Fruit fly (Drosophila melanogaster): ENCODE data around the gene CG2145.

The CG2145 gene

DNA sequence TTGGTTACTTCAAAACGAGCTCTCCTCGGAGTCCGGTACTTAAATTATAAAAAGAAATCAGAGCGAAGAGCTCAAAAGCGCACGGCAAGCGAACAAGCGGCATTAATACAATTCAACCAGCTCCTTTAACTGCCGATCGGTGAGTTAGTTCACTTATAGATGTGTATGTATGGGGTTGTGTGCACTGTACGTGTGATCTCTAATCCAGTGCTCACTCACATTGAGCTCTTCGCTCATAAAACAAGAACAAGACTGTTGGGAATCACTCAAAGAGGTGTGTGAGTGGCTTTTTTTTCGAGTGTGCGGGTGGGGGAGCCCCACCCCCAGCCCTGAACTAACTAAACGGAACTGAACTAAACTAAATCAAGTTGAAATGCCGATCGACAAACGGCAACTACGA lies 36.0 kb upstream of the CG2145 start, which contains the start of gene Ork1:
Ork1 (minus strand) TSS at position 101 of the 400 bp plus-strand sequence.
- TF ChIP-seq Lpt (GFP tag; optimal IDR thresholded peaks at IDR 0.05) = no peak
- TF ChIP-seq Hr4 (GFP tag; optimal IDR thresholded peaks at IDR 0.05) = no peak
- no peak for TF ChIP-seq CG1621 (tag; optimal IDR thresholded peaks at IDR 0.05)
- no peak for TF ChIP-seq CG31627 (GFP tag; optimal IDR thresholded peaks at IDR 0.05)
- TF ChIP-seq Eip75B (GFP tag; optimal IDR thresholded peaks at IDR 0.05) = no peak
- TF ChIP-seq CG8119 (GFP tag; IDR thresholded peaks at IDR 0.05) = no peak
- no peak for TF ChIP-seq lz (GFP tag; optimal IDR thresholded peaks at IDR 0.05)
- TF ChIP-seq Smox (GFP tag; optimal IDR thresholded peaks at IDR 0.05) = no peak
- no peak for TF ChIP-seq Blimp-1 (GFP tag; optimal IDR thresholded peaks at IDR 0.05)

dm6 chrX:10893208-10893607 lies 34.0 kb upstream of the CG2145 start:
- TF ChIP-seq Smox (GFP tag; optimal IDR thresholded peaks at IDR 0.05) = peak; percentile 34
- TF ChIP-seq eg (GFP tag; IDR thresholded peaks at IDR 0.05) = peak; percentile 38; the same call in 1 of the 3 replicates
- peak; percentile 86 for TF ChIP-seq svp (GFP tag)
- TF ChIP-seq Ets96B (tag; optimal IDR thresholded peaks at IDR 0.05) = peak; percentile 21
- TF ChIP-seq pdm3 (GFP tag; optimal IDR thresholded peaks at IDR 0.05) = peak; percentile 38
- peak; percentile 33 for TF ChIP-seq Met (GFP tag; optimal IDR thresholded peaks at IDR 0.05)
- TF ChIP-seq Sox102F (GFP tag; optimal IDR thresholded peaks at IDR 0.05) = peak; percentile 61
- TF ChIP-seq CG3032 (tag; optimal IDR thresholded peaks at IDR 0.05) = peak; percentile 14
- TF ChIP-seq Eip78C (GFP tag) = peak; percentile 82
- peak; percentile 24 for TF ChIP-seq Sox14 (GFP tag; optimal IDR thresholded peaks at IDR 0.05)
- TF ChIP-seq CG6792 (GFP tag; optimal IDR thresholded peaks at IDR 0.05) = peak; percentile 8
- no peak for TF ChIP-seq Sox15 (GFP tag; optimal IDR thresholded peaks at IDR 0.05)
- TF ChIP-seq CG8119 (GFP tag; IDR thresholded peaks at IDR 0.05) = no peak
- TF ChIP-seq Eip75B (GFP tag; optimal IDR thresholded peaks at IDR 0.05) = peak; percentile 39
- no peak for TF ChIP-seq ss (GFP tag; optimal IDR thresholded peaks at IDR 0.05)
- TF ChIP-seq acj6 (GFP tag; optimal IDR thresholded peaks at IDR 0.05) = peak; percentile 28
- peak; percentile 30 for TF ChIP-seq OdsH (GFP tag; optimal IDR thresholded peaks at IDR 0.05)
- peak; percentile 22 for TF ChIP-seq lz (GFP tag; optimal IDR thresholded peaks at IDR 0.05)
- TF ChIP-seq topi (GFP tag; optimal IDR thresholded peaks at IDR 0.05) = peak; percentile 34
- peak; percentile 1 for TF ChIP-seq CG3919 (GFP tag; optimal IDR thresholded peaks at IDR 0.05)
- peak; percentile 39 for TF ChIP-seq esn (GFP tag; optimal IDR thresholded peaks at IDR 0.05)
- peak; percentile 32 for TF ChIP-seq Hr39 (GFP tag; optimal IDR thresholded peaks at IDR 0.05)
- no peak for TF ChIP-seq spab (GFP tag; optimal IDR thresholded peaks at IDR 0.05)
- peak; percentile 21 for TF ChIP-seq CG31627 (GFP tag; optimal IDR thresholded peaks at IDR 0.05)
- no peak for TF ChIP-seq achi (GFP tag; optimal IDR thresholded peaks at IDR 0.05)
- peak; percentile 27 for TF ChIP-seq CG32006 (GFP tag; optimal IDR thresholded peaks at IDR 0.05)
- no peak for TF ChIP-seq CG1621 (tag; optimal IDR thresholded peaks at IDR 0.05)
- no peak for TF ChIP-seq cyc (GFP tag; optimal IDR thresholded peaks at IDR 0.05)

- TF ChIP-seq Lpt (GFP tag; optimal IDR thresholded peaks at IDR 0.05) (no peak), cyc (GFP tag; optimal IDR thresholded peaks at IDR 0.05) (no peak), Hr38 (GFP tag; optimal IDR thresholded peaks at IDR 0.05) (no peak), OdsH (GFP tag; optimal IDR thresholded peaks at IDR 0.05) (peak; percentile 16), eg (GFP tag; IDR thresholded peaks at IDR 0.05) (no peak), Sox15 (GFP tag; optimal IDR thresholded peaks at IDR 0.05) (no peak), CG16779 (tag; optimal IDR thresholded peaks at IDR 0.05) (no peak), Eip75B (GFP tag; optimal IDR thresholded peaks at IDR 0.05) (no peak), Hr39 (GFP tag; optimal IDR thresholded peaks at IDR 0.05) (peak; percentile 8), CG34406 (GFP tag; optimal IDR thresholded peaks at IDR 0.05) (no peak), CG8319 (GFP tag; optimal IDR thresholded peaks at IDR 0.05) (no peak), acj6 (GFP tag; optimal IDR thresholded peaks at IDR 0.05) (no peak), fd59A (GFP tag; optimal IDR thresholded peaks at IDR 0.05) (no peak), CG6854 (GFP tag; optimal IDR thresholded peaks at IDR 0.05) (no peak), svp (GFP tag) (peak; percentile 54), fkh (GFP tag; optimal IDR thresholded peaks at IDR 0.05) (no peak), Sox102F (GFP tag; optimal IDR thresholded peaks at IDR 0.05) (no peak), achi (GFP tag; optimal IDR thresholded peaks at IDR 0.05) (peak; percentile 65), Eip78C (GFP tag) (peak; percentile 46), esn (GFP tag; optimal IDR thresholded peaks at IDR 0.05) (peak; percentile 18), CG11902 (GFP tag; optimal IDR thresholded peaks at IDR 0.05) (no peak)
Measured at dm6 chrX:10899232-10899631, 28.0 kb upstream of the CG2145 start, which contains the start of gene CG1582. CG1582 (minus strand) TSS chrX:10899302.
